Fruit fly (Drosophila melanogaster) whole organism, embryonic: ENCODE measurements around the gene CG14362.

ENCODE experiments used
- Ada2b ChIP-seq: fragments of 200-800 bp; sonication (Bioruptor generic); IDR thresholded peaks from 2 replicates; pipeline ENCODE4 v1.3.6; 2022; ENCODE audit warnings: missing biosample characterization, missing genetic modification characterization
- Adf1 ChIP-seq: fragments of 200-800 bp; sonication (Bioruptor generic); IDR thresholded peaks from 2 replicates; pipeline ENCODE4 v1.3.6; 2022; ENCODE audit warnings: missing biosample characterization, missing genetic modification characterization
- Antp ChIP-seq: fragments of 200-800 bp; sonication (Bioruptor generic); optimal IDR thresholded peaks from 3 replicates; lab custom pipeline; 2016; ENCODE audit warnings: missing biosample characterization, missing genetic modification characterization
- CG10267 ChIP-seq: fragments of 200-800 bp; sonication (Bioruptor generic); optimal IDR thresholded peaks from 2 replicates; lab custom pipeline; 2018; ENCODE audit warnings: missing biosample characterization, mild to moderate bottlenecking, missing genetic modification characterization, moderate library complexity
- CG10654 ChIP-seq: fragments of 200-800 bp; sonication (Bioruptor generic); optimal IDR thresholded peaks from 2 replicates; lab custom pipeline; 2016; ENCODE audit warnings: missing biosample characterization, missing genetic modification characterization
- CG12219 ChIP-seq: fragments of 200-800 bp; sonication (Bioruptor generic); optimal IDR thresholded peaks from 3 replicates; lab custom pipeline; 2018; ENCODE audit warnings: missing biosample characterization, mild to moderate bottlenecking, missing genetic modification characterization
- CG13424 ChIP-seq: fragments of 200-800 bp; sonication (Bioruptor generic); optimal IDR thresholded peaks from 2 replicates; lab custom pipeline; 2019; ENCODE audit warnings: missing biosample characterization, mild to moderate bottlenecking, missing genetic modification characterization, moderate library complexity
- CG13775 ChIP-seq: fragments of 200-800 bp; sonication (Bioruptor generic); optimal IDR thresholded peaks from 3 replicates; lab custom pipeline; 2017; ENCODE audit warnings: missing biosample characterization, mild to moderate bottlenecking, missing genetic modification characterization
- CG16813 ChIP-seq: fragments of 200-800 bp; sonication (Bioruptor generic); IDR thresholded peaks from 3 replicates; pipeline ENCODE4 v1.3.6; 2022; ENCODE audit warnings: missing biosample characterization, missing genetic modification characterization; ENCODE audit not compliant: partially characterized antibody
- CG16815 ChIP-seq: fragments of 200-800 bp; sonication (Bioruptor generic); optimal IDR thresholded peaks from 3 replicates; lab custom pipeline; 2017; ENCODE audit warnings: missing biosample characterization, mild to moderate bottlenecking, missing genetic modification characterization
- CG17186 ChIP-seq: fragments of 200-800 bp; sonication (Bioruptor generic); optimal IDR thresholded peaks from 3 replicates; lab custom pipeline; 2017; ENCODE audit warnings: missing biosample characterization, missing genetic modification reagents, missing genetic modification characterization
- CG18011 ChIP-seq: fragments of 200-800 bp; sonication (Bioruptor generic); optimal IDR thresholded peaks from 2 replicates; lab custom pipeline; 2017; ENCODE audit warnings: missing biosample characterization, missing genetic modification characterization, mild to moderate bottlenecking, moderate library complexity, missing genotype
- CG18619 ChIP-seq: fragments of 200-800 bp; sonication (Bioruptor generic); optimal IDR thresholded peaks from 3 replicates; lab custom pipeline; 2017; ENCODE audit warnings: missing biosample characterization, mild to moderate bottlenecking, missing genetic modification characterization
- CG2116 ChIP-seq: fragments of 200-800 bp; sonication (Bioruptor generic); optimal IDR thresholded peaks from 3 replicates; lab custom pipeline; 2018; ENCODE audit warnings: missing biosample characterization, mild to moderate bottlenecking, missing genetic modification characterization
- CG2129 ChIP-seq: fragments of 200-800 bp; sonication (Bioruptor generic); IDR thresholded peaks from 2 replicates; pipeline ENCODE4 v1.3.6; 2022; ENCODE audit warnings: missing biosample characterization, missing genetic modification characterization; ENCODE audit not compliant: partially characterized antibody
- CG30431 ChIP-seq: fragments of 200-800 bp; sonication (Bioruptor generic); optimal IDR thresholded peaks from 2 replicates; lab custom pipeline; 2017; ENCODE audit warnings: missing biosample characterization, missing genetic modification characterization
- CG34224 ChIP-seq: fragments of 200-800 bp; sonication (Bioruptor generic); IDR thresholded peaks from 3 replicates; pipeline ENCODE4 v1.3.6; 2022; ENCODE audit warnings: missing biosample characterization, missing genetic modification characterization; ENCODE audit not compliant: partially characterized antibody
- CG5953 ChIP-seq: fragments of 200-800 bp; sonication (Bioruptor generic); IDR thresholded peaks from 2 replicates; pipeline ENCODE4 v1.3.6; 2022; ENCODE audit warnings: missing biosample characterization, missing genetic modification characterization
- CG7357 ChIP-seq: fragments of 200-800 bp; sonication (Bioruptor generic); IDR thresholded peaks from 3 replicates; pipeline ENCODE4 v1.3.6; 2022; ENCODE audit warnings: missing biosample characterization, missing genetic modification characterization
- CG8281 ChIP-seq: fragments of 200-800 bp; sonication (Bioruptor generic); optimal IDR thresholded peaks from 2 replicates; lab custom pipeline; 2018; ENCODE audit warnings: missing biosample characterization, mild to moderate bottlenecking, missing genetic modification characterization, moderate library complexity
- CG9609 ChIP-seq: fragments of 200-800 bp; sonication (Bioruptor generic); optimal IDR thresholded peaks from 3 replicates; lab custom pipeline; 2016; ENCODE audit warnings: missing biosample characterization, missing genetic modification characterization
- D ChIP-seq, 2 experiments: fragments of 200-800 bp in 1 of 2; fragments of >200 bp in 1 of 2; sonication (Bioruptor generic) in 1 of 2; optimal IDR thresholded peaks; 2 replicates in 1 of 2; 3 replicates in 1 of 2; lab custom pipeline; 2017; ENCODE audit warnings: mild to moderate bottlenecking in 1 of 2, missing biosample characterization in 1 of 2, missing genetic modification characterization in 1 of 2, missing genetic modification reagents in 1 of 2
- D19B ChIP-seq: fragments of 200-800 bp; sonication (Bioruptor generic); optimal IDR thresholded peaks from 2 replicates; lab custom pipeline; 2017; ENCODE audit warnings: missing biosample characterization, mild to moderate bottlenecking, missing genetic modification characterization
- Doc2 ChIP-seq: fragments of 200-800 bp; sonication (Bioruptor generic); IDR thresholded peaks from 2 replicates; pipeline ENCODE4 v1.3.6; 2022; ENCODE audit warnings: missing biosample characterization, missing genetic modification characterization
- Doc3 ChIP-seq: fragments of 200-800 bp; sonication (Bioruptor generic); IDR thresholded peaks from 3 replicates; pipeline ENCODE4 v1.3.6; 2022; ENCODE audit warnings: missing biosample characterization, missing genetic modification characterization; ENCODE audit not compliant: partially characterized antibody
- Dp ChIP-seq: fragments of 200-800 bp; sonication (Bioruptor generic); optimal IDR thresholded peaks from 2 replicates; lab custom pipeline; 2018; ENCODE audit warnings: missing biosample characterization, mild to moderate bottlenecking, missing genetic modification characterization, moderate library complexity
- Drgx ChIP-seq: fragments of 200-800 bp; sonication (Bioruptor generic); IDR thresholded peaks from 2 replicates; pipeline ENCODE4 v1.3.6; 2022; ENCODE audit warnings: missing biosample characterization, missing genetic modification characterization
- H15 ChIP-seq: fragments of 200-800 bp; sonication (Bioruptor generic); IDR thresholded peaks from 3 replicates; pipeline ENCODE4 v1.3.6; 2022; ENCODE audit warnings: missing biosample characterization, missing genetic modification characterization
- HHEX ChIP-seq: fragments of 200-800 bp; sonication (Bioruptor generic); optimal IDR thresholded peaks from 3 replicates; lab custom pipeline; 2017; ENCODE audit warnings: missing biosample characterization, mild to moderate bottlenecking, missing genetic modification characterization, missing genetic modification reagents
- HLH3B ChIP-seq: fragments of 200-800 bp; sonication (Bioruptor generic); IDR thresholded peaks from 2 replicates; pipeline ENCODE4 v1.3.6; 2022; ENCODE audit warnings: missing biosample characterization, missing genetic modification characterization
- Hsf ChIP-seq: fragments of 200-800 bp; sonication (Bioruptor generic); optimal IDR thresholded peaks from 3 replicates; lab custom pipeline; 2016; ENCODE audit warnings: missing biosample characterization, missing genetic modification characterization
- MBD-R2 ChIP-seq: fragments of 200-800 bp; sonication (Bioruptor generic); IDR thresholded peaks from 2 replicates; pipeline ENCODE4 v1.3.6; 2022; ENCODE audit warnings: missing biosample characterization, missing genetic modification characterization
- Sry-β ChIP-seq: fragments of 200-800 bp; sonication (Bioruptor generic); optimal IDR thresholded peaks from 2 replicates; lab custom pipeline; 2018; ENCODE audit warnings: missing biosample characterization, mild to moderate bottlenecking, missing genetic modification characterization, moderate library complexity
- YL-1 ChIP-seq: fragments of 200-800 bp; sonication (Bioruptor generic); optimal IDR thresholded peaks from 3 replicates; lab custom pipeline; 2017; ENCODE audit warnings: missing biosample characterization, mild to moderate bottlenecking, missing genetic modification characterization
- dan ChIP-seq: fragments of 200-800 bp; sonication (Bioruptor generic); IDR thresholded peaks from 2 replicates; pipeline ENCODE4 v1.3.6; 2022; ENCODE audit warnings: missing biosample characterization, missing genetic modification characterization
- dimm ChIP-seq: fragments of 200-800 bp; sonication (Bioruptor generic); IDR thresholded peaks from 2 replicates; pipeline ENCODE4 v1.3.6; 2022; ENCODE audit warnings: missing biosample characterization, missing genetic modification characterization
- dpn ChIP-seq, 2 experiments: fragments of 200-800 bp; sonication (Bioruptor generic); optimal IDR thresholded peaks; 3 replicates each; lab custom pipeline; 2016; ENCODE audit warnings: missing biosample characterization in 2 of 2, missing genetic modification characterization in 2 of 2
- ewg ChIP-seq: fragments of 200-800 bp; sonication (Bioruptor generic); optimal IDR thresholded peaks from 3 replicates; lab custom pipeline; 2017; ENCODE audit warnings: mild to moderate bottlenecking, missing biosample characterization, missing genetic modification reagents, missing genetic modification characterization
- eyg ChIP-seq: fragments of 200-800 bp; sonication (Bioruptor generic); optimal IDR thresholded peaks from 3 replicates; lab custom pipeline; 2016; ENCODE audit warnings: missing biosample characterization, missing genetic modification characterization
- fu2 ChIP-seq: fragments of 200-800 bp; sonication (Bioruptor generic); optimal IDR thresholded peaks from 2 replicates; lab custom pipeline; 2016; ENCODE audit warnings: missing biosample characterization, missing genetic modification characterization
- ham ChIP-seq: fragments of 200-800 bp; sonication (Bioruptor generic); IDR thresholded peaks from 2 replicates; pipeline ENCODE4 v1.3.6; 2022; ENCODE audit warnings: missing biosample characterization, missing genetic modification characterization
- ind ChIP-seq: fragments of 200-800 bp; sonication (Bioruptor generic); optimal IDR thresholded peaks from 3 replicates; lab custom pipeline; 2016; ENCODE audit warnings: missing biosample characterization, missing genetic modification characterization
- jumu ChIP-seq: fragments of 200-800 bp; sonication (Bioruptor generic); optimal IDR thresholded peaks from 3 replicates; lab custom pipeline; 2016; ENCODE audit warnings: missing biosample characterization, missing genetic modification characterization
- lilli ChIP-seq: fragments of 200-800 bp; sonication (Bioruptor generic); optimal IDR thresholded peaks from 3 replicates; lab custom pipeline; 2016; ENCODE audit warnings: missing biosample characterization, missing genetic modification characterization
- nau ChIP-seq: fragments of 200-800 bp; sonication (Bioruptor generic); optimal IDR thresholded peaks from 3 replicates; lab custom pipeline; 2017; ENCODE audit warnings: missing biosample characterization, mild to moderate bottlenecking, missing genetic modification characterization, missing genetic modification reagents
- pan ChIP-seq, 4 experiments: fragments of >200 bp in 3 of 4; fragments of 200-800 bp in 1 of 4; sonication (Bioruptor generic) in 1 of 4; optimal IDR thresholded peaks in 3 of 4; IDR thresholded peaks in 1 of 4; 2 replicates each; pipeline versions ENCODE4 v1.3.6 to Lab custom; 2017 to 2022; ENCODE audit warnings: missing biosample characterization in 2 of 4, missing genetic modification characterization in 2 of 4, mixed read lengths in 1 of 4
- shn ChIP-seq: fragments of 200-800 bp; sonication (Bioruptor generic); optimal IDR thresholded peaks from 3 replicates; lab custom pipeline; 2016; ENCODE audit warnings: missing biosample characterization, missing genetic modification characterization
- tx ChIP-seq: fragments of 200-800 bp; sonication (Bioruptor generic); optimal IDR thresholded peaks from 2 replicates; lab custom pipeline; 2016; ENCODE audit warnings: missing biosample characterization, missing genetic modification characterization
- zen ChIP-seq: fragments of 200-800 bp; sonication (Bioruptor generic); optimal IDR thresholded peaks from 3 replicates; lab custom pipeline; 2018; ENCODE audit warnings: missing biosample characterization, mild to moderate bottlenecking, missing genetic modification characterization, moderate library complexity
- zfh1 ChIP-seq: fragments of 200-800 bp; sonication (Bioruptor generic); IDR thresholded peaks from 3 replicates; pipeline ENCODE4 v1.3.6; 2022; ENCODE audit warnings: missing biosample characterization, missing genetic modification characterization

The CG14362 gene

dm6 chr3R:13892870-13893269 is 37.6 kb upstream of the CG14362 start (continued):
- TF ChIP-seq CG18619 (GFP tag; lab: Kevin White, UChicago) (no peak), fu2 (GFP tag; lab: Kevin White, UChicago) (no peak), jumu (no peak), Sry-β (GFP tag; lab: Kevin White, UChicago) (no peak), zen (tag; lab: Kevin White, UChicago) (no peak), CG16813 (GFP tag; lab: Robert Waterston, UW) (no peak), Hsf (peak; percentile 24), Doc3 (GFP tag; lab: Robert Waterston, UW) (no peak), eyg (no peak), dan (no peak), CG12219 (GFP tag; lab: Kevin White, UChicago) (peak; percentile 24), HLH3B (GFP tag; lab: Robert Waterston, UW) (0 out of 2 replicates have a peak, but pooled peaks have one; percentile 32), CG9609 (GFP tag; lab: Kevin White, UChicago) (no peak), CG13424 (tag; lab: Kevin White, UChicago) (peak; percentile 18), lilli (GFP tag; lab: Kevin White, UChicago) (no peak), CG2129 (GFP tag; lab: Robert Waterston, UW) (no peak), CG7357 (no peak), CG30431 (GFP tag; lab: Kevin White, UChicago) (no peak), Adf1 (GFP tag; lab: Robert Waterston, UW) (no peak), Drgx (no peak), MBD-R2 (GFP tag; lab: Robert Waterston, UW) (no peak), dpn (GFP tag; optimal IDR thresholded peaks at IDR 0.05; lab: Kevin White, UChicago) (peak in 1 of 2 experiments; percentile 30), CG10654 (GFP tag; lab: Kevin White, UChicago) (no peak), CG18011 (no peak), CG10267 (peak; percentile 31), shn (no peak), D19B (GFP tag; lab: Kevin White, UChicago) (no peak), H15 (GFP tag; lab: Robert Waterston, UW) (peak; percentile 50; the same call in 1 of the 3 replicates), CG8281 (tag; lab: Kevin White, UChicago) (no peak), ind (no peak), CG2116 (GFP tag; lab: Kevin White, UChicago) (no peak), zfh1 (GFP tag; lab: Robert Waterston, UW) (peak; percentile 69), Dp (no peak), Antp (GFP tag; lab: Kevin White, UChicago) (no peak), YL-1 (GFP tag; lab: Kevin White, UChicago) (no peak), tx (GFP tag; lab: Kevin White, UChicago) (no peak), Doc2 (GFP tag; lab: Robert Waterston, UW) (no peak), CG16815 (no peak), D (optimal IDR thresholded peaks at IDR 0.05; lab: Kevin White, UChicago) (no peak), D (GFP tag; optimal IDR thresholded peaks at IDR 0.05; lab: Kevin White, UChicago) (peak; percentile 39), CG13775 (no peak), CG17186 (no peak), HHEX (GFP tag; lab: Kevin White, UChicago) (no peak), ham (GFP tag; lab: Robert Waterston, UW) (no peak), CG34224 (GFP tag; lab: Robert Waterston, UW) (no peak), Ada2b (GFP tag; lab: Robert Waterston, UW) (no peak), CG5953 (GFP tag; lab: Robert Waterston, UW) (no peak), ewg (GFP tag; lab: Kevin White, UChicago) (peak; percentile 40), pan (optimal IDR thresholded peaks at IDR 0.05; lab: Kevin White, UChicago) (no peak), pan (GFP tag; optimal IDR thresholded peaks at IDR 0.05 in 1 of 2, IDR thresholded peaks at IDR 0.05 in 1 of 2) (peak in 1 of 2 experiments; percentile 18), nau (no peak), dimm (GFP tag; lab: Robert Waterston, UW) (no peak)
